Worm (Caenorhabditis elegans) whole organism, late embryonic: ENCODE data around the gene srt-55.

Experiments
- C38D4.7 ChIP-seq: fragments of 200-800 bp; sonication (Bioruptor generic); optimal IDR thresholded peaks from 2 replicates; lab custom pipeline; 2018; ENCODE audit warnings: mild to moderate bottlenecking, missing genetic modification characterization, moderate library complexity, missing compliant biosample characterization
- F13H6.1 ChIP-seq: sonication (generic microtip); optimal IDR thresholded peaks from 2 replicates; lab custom pipeline; 2016; ENCODE audit warnings: missing genetic modification characterization, missing compliant biosample characterization
- K02D7.2 ChIP-seq: sonication (generic microtip); optimal IDR thresholded peaks from 2 replicates; lab custom pipeline; 2017; ENCODE audit warnings: mild to moderate bottlenecking, missing genetic modification characterization, missing compliant biosample characterization
- K09A11.1 ChIP-seq: sonication (generic microtip); optimal IDR thresholded peaks from 2 replicates; lab custom pipeline; 2017; ENCODE audit warnings: antibody characterized with exemption, mild to moderate bottlenecking, missing genetic modification characterization, missing compliant biosample characterization; ENCODE audit not compliant: insufficient read depth
- T23F11.4 ChIP-seq: fragments of 200-800 bp; sonication (Bioruptor generic); optimal IDR thresholded peaks from 2 replicates; lab custom pipeline; 2018; ENCODE audit warnings: mild to moderate bottlenecking, missing genetic modification characterization, missing compliant biosample characterization
- ahr-1 ChIP-seq: sonication (generic microtip); optimal IDR thresholded peaks from 2 replicates; lab custom pipeline; 2016; ENCODE audit warnings: missing genetic modification characterization, missing compliant biosample characterization
- ama-1 ChIP-seq: fragments of 150-350 bp; optimal IDR thresholded peaks from 2 replicates; lab custom pipeline; 2014
- ceh-14 ChIP-seq: sonication (generic microtip); optimal IDR thresholded peaks from 2 replicates; lab custom pipeline; 2016; ENCODE audit warnings: missing genotype, missing genetic modification characterization, missing compliant biosample characterization
- ceh-18 ChIP-seq: sonication (generic microtip); optimal IDR thresholded peaks from 2 replicates; lab custom pipeline; 2016; ENCODE audit warnings: missing genetic modification characterization, missing compliant biosample characterization
- ceh-19 ChIP-seq: fragments of 200-800 bp; sonication (Bioruptor generic); optimal IDR thresholded peaks from 2 replicates; lab custom pipeline; 2018; ENCODE audit warnings: mild to moderate bottlenecking, missing genetic modification characterization, missing compliant biosample characterization
- ceh-2 ChIP-seq: sonication (generic microtip); optimal IDR thresholded peaks from 2 replicates; lab custom pipeline; 2016; ENCODE audit warnings: missing genotype, missing genetic modification characterization, missing compliant biosample characterization
- ceh-22 ChIP-seq: sonication (generic microtip); optimal IDR thresholded peaks from 2 replicates; lab custom pipeline; 2017; ENCODE audit warnings: missing biosample characterization, missing genetic modification characterization
- ceh-30 ChIP-seq: fragments of 150-350 bp; optimal IDR thresholded peaks from 2 replicates; lab custom pipeline; 2014; ENCODE audit warnings: missing biosample characterization, missing genetic modification characterization
- ceh-31 ChIP-seq: sonication (generic microtip); optimal IDR thresholded peaks from 2 replicates; lab custom pipeline; 2016; ENCODE audit warnings: missing genetic modification characterization, missing compliant biosample characterization
- ceh-45 ChIP-seq: fragments of 200-800 bp; sonication (Bioruptor generic); IDR thresholded peaks from 2 replicates; pipeline ENCODE4 v1.3.6; 2022; ENCODE audit warnings: missing genetic modification reagents, missing genetic modification characterization, missing compliant biosample characterization
- ceh-6 ChIP-seq: fragments of 200-800 bp; sonication (Bioruptor generic); optimal IDR thresholded peaks from 2 replicates; lab custom pipeline; 2018; ENCODE audit warnings: mild to moderate bottlenecking, missing genetic modification characterization, missing compliant biosample characterization
- che-1 ChIP-seq: sonication (generic microtip); optimal IDR thresholded peaks from 2 replicates; lab custom pipeline; 2016; ENCODE audit warnings: mild to moderate bottlenecking, missing genetic modification characterization, missing compliant biosample characterization
- dmd-4 ChIP-seq: sonication (generic microtip); optimal IDR thresholded peaks from 2 replicates; lab custom pipeline; 2016; ENCODE audit warnings: borderline replicate concordance, missing genetic modification characterization, missing compliant biosample characterization
- dve-1 ChIP-seq: sonication (generic microtip); optimal IDR thresholded peaks from 2 replicates; lab custom pipeline; 2017; ENCODE audit warnings: antibody characterized with exemption, mild to moderate bottlenecking, missing genetic modification characterization, missing compliant biosample characterization
- elt-2 ChIP-seq: sonication (generic microtip); optimal IDR thresholded peaks from 2 replicates; lab custom pipeline; 2016; ENCODE audit warnings: missing genetic modification reagents, missing genetic modification characterization, missing compliant biosample characterization
- elt-4 ChIP-seq: sonication (generic microtip); optimal IDR thresholded peaks from 2 replicates; lab custom pipeline; 2016; ENCODE audit warnings: missing genetic modification characterization, missing compliant biosample characterization
- ets-4 ChIP-seq: sonication (generic microtip); optimal IDR thresholded peaks from 2 replicates; lab custom pipeline; 2016; ENCODE audit warnings: missing genetic modification characterization, missing compliant biosample characterization
- eyg-1 ChIP-seq: sonication (generic microtip); optimal IDR thresholded peaks from 2 replicates; lab custom pipeline; 2016; ENCODE audit warnings: missing genotype, missing genetic modification characterization, missing compliant biosample characterization
- fax-1 ChIP-seq: sonication (generic microtip); optimal IDR thresholded peaks from 2 replicates; lab custom pipeline; 2016; ENCODE audit warnings: missing genotype, missing genetic modification characterization, missing compliant biosample characterization
- fkh-6 ChIP-seq: sonication (generic microtip); optimal IDR thresholded peaks from 2 replicates; lab custom pipeline; 2016; ENCODE audit warnings: missing genetic modification characterization, missing compliant biosample characterization
- gmeb-2 ChIP-seq: sonication (generic microtip); optimal IDR thresholded peaks from 2 replicates; lab custom pipeline; 2016; ENCODE audit warnings: missing genetic modification characterization, inconsistent platforms, missing compliant biosample characterization
- hlh-13 ChIP-seq: fragments of 200-800 bp; sonication (Bioruptor generic); optimal IDR thresholded peaks from 2 replicates; lab custom pipeline; 2018; ENCODE audit warnings: mild to moderate bottlenecking, missing genetic modification characterization, missing compliant biosample characterization
- hlh-30 ChIP-seq: sonication (generic microtip); optimal IDR thresholded peaks from 2 replicates; lab custom pipeline; 2017; ENCODE audit warnings: antibody characterized with exemption, missing genetic modification characterization, missing compliant biosample characterization; ENCODE audit not compliant: insufficient read depth
- hlh-8 ChIP-seq: sonication (generic microtip); optimal IDR thresholded peaks from 2 replicates; lab custom pipeline; 2016; ENCODE audit warnings: missing genotype, missing genetic modification characterization, missing compliant biosample characterization
- lim-6 ChIP-seq: sonication (generic microtip); optimal IDR thresholded peaks from 2 replicates; lab custom pipeline; 2016; ENCODE audit warnings: missing genetic modification characterization, missing compliant biosample characterization
- lin-11 ChIP-seq: fragments of 200-800 bp; sonication (Bioruptor generic); optimal IDR thresholded peaks from 2 replicates; lab custom pipeline; 2018; ENCODE audit warnings: mild to moderate bottlenecking, missing genetic modification characterization, missing compliant biosample characterization
- madf-2 ChIP-seq: sonication (generic microtip); optimal IDR thresholded peaks from 2 replicates; lab custom pipeline; 2017; ENCODE audit warnings: missing genetic modification characterization, missing compliant biosample characterization
- mec-3 ChIP-seq: sonication (generic microtip); optimal IDR thresholded peaks from 2 replicates; lab custom pipeline; 2016; ENCODE audit warnings: borderline replicate concordance, missing genetic modification characterization, missing compliant biosample characterization
- nhr-11 ChIP-seq: fragments of 150-350 bp; optimal IDR thresholded peaks from 2 replicates; lab custom pipeline; 2014; ENCODE audit warnings: missing biosample characterization, missing genetic modification characterization
- npax-4 ChIP-seq: sonication (generic microtip); optimal IDR thresholded peaks from 2 replicates; lab custom pipeline; 2016; ENCODE audit warnings: missing genetic modification characterization, missing compliant biosample characterization
- odd-2 ChIP-seq: sonication (generic microtip); optimal IDR thresholded peaks from 2 replicates; lab custom pipeline; 2017; ENCODE audit warnings: antibody characterized with exemption, mild to moderate bottlenecking, missing genetic modification characterization, missing compliant biosample characterization
- pat-9 ChIP-seq: fragments of 200-800 bp; sonication (Bioruptor generic); optimal IDR thresholded peaks from 2 replicates; lab custom pipeline; 2018; ENCODE audit warnings: mild to moderate bottlenecking, missing genetic modification characterization, moderate library complexity, missing compliant biosample characterization
- pax-1 ChIP-seq: fragments of 150-350 bp; optimal IDR thresholded peaks from 2 replicates; lab custom pipeline; 2014; ENCODE audit warnings: missing biosample characterization, missing genetic modification characterization
- pha-2 ChIP-seq: sonication (generic microtip); optimal IDR thresholded peaks from 2 replicates; lab custom pipeline; 2017; ENCODE audit warnings: mild to moderate bottlenecking, missing genetic modification characterization, missing compliant biosample characterization
- pha-4 ChIP-seq: fragments of 150-350 bp; optimal IDR thresholded peaks from 2 replicates; lab custom pipeline; 2018; ENCODE audit warnings: missing biosample characterization, missing genetic modification reagents, missing genetic modification characterization
- pqm-1 ChIP-seq: sonication (generic microtip); optimal IDR thresholded peaks from 2 replicates; lab custom pipeline; 2016; ENCODE audit warnings: missing genetic modification characterization, missing compliant biosample characterization
- rnt-1 ChIP-seq: sonication (generic microtip); optimal IDR thresholded peaks from 2 replicates; lab custom pipeline; 2016; ENCODE audit warnings: missing genetic modification characterization, missing compliant biosample characterization
- sdc-2 ChIP-seq: sonication (generic microtip); optimal IDR thresholded peaks from 2 replicates; lab custom pipeline; 2016; ENCODE audit warnings: missing genotype, missing genetic modification characterization, missing compliant biosample characterization
- sox-2 ChIP-seq: fragments of 200-800 bp; sonication (Bioruptor generic); IDR thresholded peaks from 2 replicates; pipeline ENCODE4 v1.3.6; 2022; ENCODE audit warnings: missing genetic modification reagents, missing genetic modification characterization, missing compliant biosample characterization
- sox-4 ChIP-seq: sonication (generic microtip); optimal IDR thresholded peaks from 2 replicates; lab custom pipeline; 2017; ENCODE audit warnings: mild to moderate bottlenecking, missing genetic modification characterization, inconsistent platforms, missing compliant biosample characterization
- syd-9 ChIP-seq: sonication (generic microtip); optimal IDR thresholded peaks from 2 replicates; lab custom pipeline; 2016; ENCODE audit warnings: mild to moderate bottlenecking, missing genetic modification characterization, moderate library complexity, missing compliant biosample characterization
- tbx-2 ChIP-seq: sonication (generic microtip); optimal IDR thresholded peaks from 2 replicates; lab custom pipeline; 2016; ENCODE audit warnings: missing genetic modification characterization, missing compliant biosample characterization
- tbx-7 ChIP-seq: sonication (generic microtip); optimal IDR thresholded peaks from 2 replicates; lab custom pipeline; 2016; ENCODE audit warnings: missing genotype, missing genetic modification characterization, missing compliant biosample characterization
- ttx-3 ChIP-seq: sonication (generic microtip); optimal IDR thresholded peaks from 2 replicates; lab custom pipeline; 2016; ENCODE audit warnings: missing genetic modification reagents, missing genetic modification characterization, missing compliant biosample characterization
- unc-42 ChIP-seq: sonication (generic microtip); optimal IDR thresholded peaks from 2 replicates; lab custom pipeline; 2016; ENCODE audit warnings: missing genotype, missing genetic modification characterization, missing compliant biosample characterization
- unc-55 ChIP-seq: sonication (generic microtip); optimal IDR thresholded peaks from 2 replicates; lab custom pipeline; 2017; ENCODE audit warnings: missing biosample characterization, missing genetic modification reagents, missing genetic modification characterization
- unc-86 ChIP-seq: sonication (generic microtip); optimal IDR thresholded peaks from 2 replicates; lab custom pipeline; 2016; ENCODE audit warnings: missing genetic modification characterization, missing compliant biosample characterization
- zip-5 ChIP-seq: sonication (generic microtip); optimal IDR thresholded peaks from 2 replicates; lab custom pipeline; 2016; ENCODE audit warnings: missing genetic modification characterization, missing compliant biosample characterization
- ztf-16 ChIP-seq: sonication (generic microtip); optimal IDR thresholded peaks from 2 replicates; lab custom pipeline; 2017; ENCODE audit warnings: missing genetic modification characterization, missing compliant biosample characterization

srt-55 gene

ce11 chrIII:10096525-10096972 is 9.7 kb downstream of the srt-55 start:
- TF ChIP-seq unc-42 (tag; lab: Kevin White, UChicago) (peak; percentile 64), sdc-2 (tag; lab: Kevin White, UChicago) (peak; percentile 46), ceh-18 (tag; lab: Kevin White, UChicago) (peak; percentile 78), unc-86 (no peak), lim-6 (tag; lab: Kevin White, UChicago) (no peak), ceh-45 (GFP tag; lab: Robert Waterston, UW) (no peak), ztf-16 (tag; lab: Kevin White, UChicago) (peak; percentile 18), hlh-30 (tag; lab: Kevin White, UChicago) (peak; percentile 90), madf-2 (no peak), lin-11 (tag; lab: Kevin White, UChicago) (no peak), ceh-22 (tag; lab: Kevin White, UChicago) (no peak), tbx-7 (tag; lab: Kevin White, UChicago) (no peak), mec-3 (no peak), pha-4 (tag; lab: Kevin White, UChicago) (no peak), ets-4 (tag; lab: Kevin White, UChicago) (peak; percentile 71), ceh-30 (no peak), rnt-1 (tag; lab: Kevin White, UChicago) (peak; percentile 63), fkh-6 (tag; lab: Kevin White, UChicago) (no peak), che-1 (tag; lab: Kevin White, UChicago) (no peak), pat-9 (tag; lab: Kevin White, UChicago) (no peak), dve-1 (tag; lab: Kevin White, UChicago) (peak; percentile 63), T23F11.4 (GFP tag; lab: Kevin White, UChicago) (no peak), odd-2 (tag; lab: Kevin White, UChicago) (no peak), ceh-19 (GFP tag; lab: Kevin White, UChicago) (peak; percentile 26), ttx-3 (tag; lab: Kevin White, UChicago) (no peak), zip-5 (tag; lab: Kevin White, UChicago) (no peak), pax-1 (tag; lab: Kevin White, UChicago) (peak; percentile 25), ahr-1 (tag; lab: Kevin White, UChicago) (no peak), ceh-2 (tag; lab: Kevin White, UChicago) (peak; percentile 78), hlh-13 (GFP tag; lab: Kevin White, UChicago) (no peak), elt-4 (tag; lab: Kevin White, UChicago) (no peak), ceh-6 (GFP tag; lab: Kevin White, UChicago) (no peak), ceh-14 (tag; lab: Kevin White, UChicago) (no peak), sox-2 (GFP tag; lab: Robert Waterston, UW) (no peak; the same call in 1 of the 2 replicates), C38D4.7 (GFP tag; lab: Kevin White, UChicago) (no peak), npax-4 (no peak), fax-1 (tag; lab: Kevin White, UChicago) (no peak), ceh-31 (peak; percentile 92), K02D7.2 (no peak), F13H6.1 (tag; lab: Kevin White, UChicago) (peak; percentile 44), gmeb-2 (tag; lab: Kevin White, UChicago) (no peak), pqm-1 (tag; lab: Kevin White, UChicago) (no peak), eyg-1 (tag; lab: Kevin White, UChicago) (no peak), sox-4 (tag; lab: Kevin White, UChicago) (no peak), K09A11.1 (tag; lab: Kevin White, UChicago) (peak; percentile 59), syd-9 (tag; lab: Kevin White, UChicago) (no peak), hlh-8 (tag; lab: Kevin White, UChicago) (peak; percentile 38), dmd-4 (tag; lab: Kevin White, UChicago) (no peak), tbx-2 (tag; lab: Kevin White, UChicago) (peak; percentile 84), elt-2 (peak; percentile 39), ama-1 (lab: Kevin White, UChicago) (no peak), nhr-11 (tag; lab: Kevin White, UChicago) (no peak), pha-2 (tag; lab: Kevin White, UChicago) (no peak), unc-55 (GFP tag; lab: Kevin White, UChicago) (peak; percentile 93)
